Worm (Caenorhabditis elegans) whole organism, L4/young adult: ENCODE measurements around the gene M162.5.

ENCODE experiments used
- W03F9.2 ChIP-seq: fragments of 150-350 bp; optimal IDR thresholded peaks from 2 replicates; lab custom pipeline; 2014; ENCODE audit warnings: missing biosample characterization, missing genetic modification characterization
- dao-5 ChIP-seq: sonication (generic microtip); optimal IDR thresholded peaks from 2 replicates; lab custom pipeline; 2016; ENCODE audit warnings: missing genotype, missing genetic modification characterization, moderate library complexity, missing compliant biosample characterization
- him-1 ChIP-seq: sonication (generic microtip); optimal IDR thresholded peaks from 2 replicates; lab custom pipeline; 2016; ENCODE audit warnings: missing genotype, missing genetic modification reagents, missing genetic modification characterization, missing compliant biosample characterization

DNA sequence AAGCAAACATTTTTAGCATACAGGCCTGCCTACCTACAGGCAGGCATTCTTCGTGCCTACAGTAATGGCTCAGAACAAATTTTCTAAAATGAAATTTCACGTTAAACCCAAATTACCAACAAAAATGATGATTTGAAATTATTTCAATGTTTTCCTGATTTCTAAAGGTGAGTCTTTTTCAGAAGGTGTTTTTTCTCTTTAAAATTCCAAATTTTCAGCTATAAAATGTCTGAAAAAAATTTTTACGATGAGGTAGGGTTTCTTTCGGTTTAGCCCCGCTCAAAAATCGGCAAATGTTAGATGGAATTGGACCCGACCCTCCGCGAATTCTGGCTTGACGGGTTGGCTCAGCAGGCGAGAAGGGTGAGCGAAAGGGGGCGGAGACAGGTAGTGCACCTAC lies 15.0 kb upstream of the M162.5 start, which contains the start of gene W04E12.5:
- no peak for TF ChIP-seq W03F9.2 (tag; lab: Kevin White, UChicago)
- TF ChIP-seq dao-5 (tag; lab: Kevin White, UChicago) = no peak
- TF ChIP-seq him-1 (tag; lab: Kevin White, UChicago) = no peak
